Worm (Caenorhabditis elegans) whole organism, midembryonic: Measurements from ENCODE around the gene T07D4.2.

Experiments used
- T22C8.4 ChIP-seq: fragments of 200-800 bp; sonication (Bioruptor generic); IDR thresholded peaks from 2 replicates; pipeline ENCODE4 v1.3.6; 2022; ENCODE audit warnings: missing genetic modification characterization, missing compliant biosample characterization
- cog-1 ChIP-seq: sonication (generic microtip); optimal IDR thresholded peaks from 2 replicates; lab custom pipeline; 2016; ENCODE audit warnings: missing genetic modification characterization, missing compliant biosample characterization
- flt-1 ChIP-seq: fragments of 200-800 bp; sonication (Bioruptor generic); IDR thresholded peaks from 2 replicates; pipeline ENCODE4 v1.3.6; 2022; ENCODE audit warnings: missing genetic modification characterization, missing compliant biosample characterization
- klf-2 ChIP-seq: fragments of 200-800 bp; sonication (Bioruptor generic); conservative IDR thresholded peaks from 2 replicates; pipeline ENCODE4 v1.3.6; 2022; ENCODE audit warnings: missing genetic modification reagents, missing genetic modification characterization, missing compliant biosample characterization
- med-1 ChIP-seq: sonication (generic microtip); optimal IDR thresholded peaks from 2 replicates; lab custom pipeline; 2017; ENCODE audit warnings: missing genetic modification characterization, mild to moderate bottlenecking, missing compliant biosample characterization, antibody characterized with exemption, missing genetic modification reagents; ENCODE audit not compliant: insufficient read depth
- ref-1 ChIP-seq: fragments of 200-800 bp; sonication (Bioruptor generic); conservative IDR thresholded peaks from 2 replicates; pipeline ENCODE4 v1.3.6; 2022; ENCODE audit warnings: missing genetic modification reagents, missing genetic modification characterization, missing compliant biosample characterization
- ztf-23 ChIP-seq: fragments of 200-800 bp; sonication (Bioruptor generic); IDR thresholded peaks from 2 replicates; pipeline ENCODE4 v1.3.6; 2022; ENCODE audit warnings: missing genetic modification reagents, missing genetic modification characterization, missing compliant biosample characterization
- ztf-29 ChIP-seq: fragments of 200-800 bp; sonication (Bioruptor generic); IDR thresholded peaks from 2 replicates; pipeline ENCODE4 v1.3.6; 2022; ENCODE audit warnings: missing genetic modification reagents, missing genetic modification characterization, missing compliant biosample characterization

DNA sequence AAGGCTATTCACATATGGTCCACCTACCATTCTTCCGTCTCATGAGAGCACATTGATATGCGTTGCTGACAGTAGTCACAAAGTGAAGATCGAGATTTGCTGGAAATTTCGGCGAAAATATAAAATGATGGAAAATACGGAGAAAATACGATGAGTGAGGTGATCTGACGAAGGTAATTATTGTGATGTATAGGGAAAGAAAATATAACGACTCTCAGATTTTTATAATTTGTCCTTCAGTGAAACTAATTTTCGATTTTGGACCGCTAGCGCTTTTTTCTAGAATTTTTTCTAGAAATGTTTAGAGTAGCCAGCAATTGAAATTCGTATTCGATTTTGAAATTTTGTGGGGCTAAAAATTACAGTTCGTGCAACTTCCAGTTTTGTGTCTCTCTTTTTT is 44.6 kb downstream of the T07D4.2 start, which contains the start of gene F46C5.2:
- TF ChIP-seq T22C8.4 (GFP tag; lab: Robert Waterston, UW) = no peak
- TF ChIP-seq cog-1 (tag; lab: Kevin White, UChicago) = no peak
- TF ChIP-seq flt-1 (GFP tag; lab: Robert Waterston, UW) = no peak
- no peak for TF ChIP-seq ztf-29 (GFP tag; lab: Robert Waterston, UW)
- TF ChIP-seq med-1 (GFP tag; lab: Kevin White, UChicago) = no peak
- no peak for TF ChIP-seq klf-2
- TF ChIP-seq ref-1 (GFP tag; lab: Robert Waterston, UW) = no peak
- no peak for TF ChIP-seq ztf-23 (GFP tag; lab: Robert Waterston, UW)
